Worm (Caenorhabditis elegans) whole organism, late embryonic: ENCODE measurements around the gene ZC15.10.

ENCODE experiments used
- ama-1 ChIP-seq: fragments of 150-350 bp; optimal IDR thresholded peaks from 2 replicates; lab custom pipeline; 2014
- ceh-2 ChIP-seq: sonication (generic microtip); optimal IDR thresholded peaks from 2 replicates; lab custom pipeline; 2016; ENCODE audit warnings: missing genotype, missing genetic modification characterization, missing compliant biosample characterization
- ceh-48 ChIP-seq: sonication (generic microtip); optimal IDR thresholded peaks from 2 replicates; lab custom pipeline; 2016; ENCODE audit warnings: missing genetic modification characterization, inconsistent platforms, missing compliant biosample characterization
- pqm-1 ChIP-seq: sonication (generic microtip); optimal IDR thresholded peaks from 2 replicates; lab custom pipeline; 2016; ENCODE audit warnings: missing genetic modification characterization, missing compliant biosample characterization
- tbx-2 ChIP-seq: sonication (generic microtip); optimal IDR thresholded peaks from 2 replicates; lab custom pipeline; 2016; ENCODE audit warnings: missing genetic modification characterization, missing compliant biosample characterization

- TF ChIP-seq ceh-2 (tag; lab: Kevin White, UChicago): no peak
- no peak for TF ChIP-seq tbx-2 (tag; lab: Kevin White, UChicago)
- no peak for TF ChIP-seq ceh-48 (tag; lab: Kevin White, UChicago)
- TF ChIP-seq pqm-1: no peak
- TF ChIP-seq ama-1 (lab: Kevin White, UChicago): no peak
Measured at ce11 chrV:20266992-20267391, 43.5 kb upstream of the ZC15.10 start, which contains the start of gene mdt-17.
